Worm (Caenorhabditis elegans) whole organism, L2 larva: ENCODE data around the gene Y50D7A.3.

ENCODE experiments used
- C34F6.9 ChIP-seq: fragments of 150-350 bp; optimal IDR thresholded peaks from 2 replicates; lab custom pipeline; 2014; ENCODE audit warnings: missing biosample characterization, missing genetic modification characterization
- F13H6.1 ChIP-seq: sonication (generic microtip); optimal IDR thresholded peaks from 2 replicates; lab custom pipeline; 2016; ENCODE audit warnings: missing genetic modification characterization, missing compliant biosample characterization
- R02D3.7 ChIP-seq: fragments of 150-350 bp; optimal IDR thresholded peaks from 2 replicates; lab custom pipeline; 2014; ENCODE audit warnings: missing biosample characterization, missing genetic modification characterization
- Y55F3AM.14 ChIP-seq: fragments of 200-800 bp; sonication (Bioruptor generic); optimal IDR thresholded peaks from 2 replicates; lab custom pipeline; 2018; ENCODE audit warnings: mild to moderate bottlenecking, missing genetic modification characterization, missing compliant biosample characterization
- ZK546.5 ChIP-seq: sonication (generic microtip); optimal IDR thresholded peaks from 2 replicates; lab custom pipeline; 2017; ENCODE audit warnings: missing biosample characterization, missing genetic modification characterization
- aly-2 ChIP-seq: fragments of 150-350 bp; optimal IDR thresholded peaks from 2 replicates; lab custom pipeline; 2014; ENCODE audit warnings: missing biosample characterization, missing genetic modification characterization
- ama-1 ChIP-seq: fragments of 150-350 bp; optimal IDR thresholded peaks from 2 replicates; lab custom pipeline; 2018; ENCODE audit warnings: inconsistent platforms
- blmp-1 ChIP-seq: sonication (generic microtip); optimal IDR thresholded peaks from 2 replicates; lab custom pipeline; 2017; ENCODE audit warnings: missing genetic modification characterization, mild to moderate bottlenecking, missing compliant biosample characterization, antibody characterized with exemption, moderate library complexity; ENCODE audit not compliant: insufficient read depth
- ceh-16 ChIP-seq: fragments of 150-350 bp; optimal IDR thresholded peaks from 2 replicates; lab custom pipeline; 2014; ENCODE audit warnings: missing biosample characterization, missing genetic modification characterization
- ceh-82 ChIP-seq: fragments of 150-350 bp; optimal IDR thresholded peaks from 2 replicates; lab custom pipeline; 2014; ENCODE audit warnings: missing biosample characterization, missing genetic modification characterization
- crh-2 ChIP-seq: sonication (generic microtip); optimal IDR thresholded peaks from 2 replicates; lab custom pipeline; 2017; ENCODE audit warnings: missing biosample characterization, missing genetic modification characterization
- egl-27 ChIP-seq: sonication (generic microtip); optimal IDR thresholded peaks from 3 replicates; lab custom pipeline; 2017; ENCODE audit warnings: missing biosample characterization, missing genetic modification reagents, missing genetic modification characterization
- elt-1 ChIP-seq: fragments of 150-350 bp; optimal IDR thresholded peaks from 2 replicates; lab custom pipeline; 2014; ENCODE audit warnings: missing biosample characterization, missing genetic modification characterization
- elt-3 ChIP-seq: sonication (generic microtip); optimal IDR thresholded peaks from 2 replicates; lab custom pipeline; 2017; ENCODE audit warnings: missing biosample characterization, missing genetic modification characterization
- fos-1 ChIP-seq: fragments of 150-350 bp; optimal IDR thresholded peaks from 2 replicates; lab custom pipeline; 2014; ENCODE audit warnings: missing biosample characterization, missing genetic modification characterization
- lin-11 ChIP-seq: fragments of 150-350 bp; sonication (generic microtip); optimal IDR thresholded peaks from 2 replicates; lab custom pipeline; 2014; ENCODE audit warnings: missing biosample characterization, missing genetic modification characterization, inconsistent platforms, mixed read lengths
- lin-39 ChIP-seq: fragments of 150-350 bp; optimal IDR thresholded peaks from 2 replicates; lab custom pipeline; 2014; ENCODE audit warnings: missing biosample characterization, missing genetic modification reagents, missing genetic modification characterization
- lsy-2 ChIP-seq, 2 experiments: fragments of 150-350 bp in 1 of 2; sonication (generic microtip) in 1 of 2; optimal IDR thresholded peaks; 2 replicates each; lab custom pipeline; 2014 to 2017; ENCODE audit warnings: missing biosample characterization in 2 of 2, missing genetic modification characterization in 2 of 2
- mab-5 ChIP-seq: fragments of 150-350 bp; optimal IDR thresholded peaks from 2 replicates; lab custom pipeline; 2014; ENCODE audit warnings: missing biosample characterization, missing genetic modification characterization
- mbf-1 ChIP-seq: sonication (generic microtip); optimal IDR thresholded peaks from 2 replicates; lab custom pipeline; 2017; ENCODE audit warnings: missing biosample characterization, missing genetic modification characterization
- mdl-1 ChIP-seq, 2 experiments: fragments of 150-350 bp in 1 of 2; sonication (generic microtip) in 1 of 2; optimal IDR thresholded peaks; 2 replicates each; lab custom pipeline; 2017; ENCODE audit warnings: missing biosample characterization in 2 of 2, missing genetic modification characterization in 2 of 2
- nhr-10 ChIP-seq: sonication (generic microtip); optimal IDR thresholded peaks from 2 replicates; lab custom pipeline; 2017; ENCODE audit warnings: missing biosample characterization, missing genetic modification characterization
- nhr-11 ChIP-seq: fragments of 150-350 bp; optimal IDR thresholded peaks from 2 replicates; lab custom pipeline; 2014; ENCODE audit warnings: missing biosample characterization, missing genetic modification characterization
- nhr-12 ChIP-seq: fragments of 150-350 bp; optimal IDR thresholded peaks from 2 replicates; lab custom pipeline; 2014; ENCODE audit warnings: missing biosample characterization, missing genetic modification characterization
- nhr-129 ChIP-seq: fragments of 150-350 bp; optimal IDR thresholded peaks from 2 replicates; lab custom pipeline; 2014; ENCODE audit warnings: missing biosample characterization, missing genetic modification characterization
- nhr-21 ChIP-seq: fragments of 150-350 bp; optimal IDR thresholded peaks from 2 replicates; lab custom pipeline; 2014; ENCODE audit warnings: missing biosample characterization, missing genetic modification characterization
- nhr-23 ChIP-seq: fragments of 150-350 bp; optimal IDR thresholded peaks from 2 replicates; lab custom pipeline; 2014; ENCODE audit warnings: missing biosample characterization, missing genetic modification reagents, missing genetic modification characterization
- nhr-237 ChIP-seq: fragments of 150-350 bp; optimal IDR thresholded peaks from 2 replicates; lab custom pipeline; 2014; ENCODE audit warnings: missing biosample characterization, missing genetic modification characterization
- nhr-25 ChIP-seq: fragments of 150-350 bp; sonication (generic microtip); optimal IDR thresholded peaks from 3 replicates; lab custom pipeline; 2014; ENCODE audit warnings: missing biosample characterization, missing genetic modification characterization
- nhr-6 ChIP-seq: fragments of 150-350 bp; optimal IDR thresholded peaks from 2 replicates; lab custom pipeline; 2014; ENCODE audit warnings: missing biosample characterization, missing genetic modification characterization
- nhr-77 ChIP-seq: fragments of 150-350 bp; optimal IDR thresholded peaks from 2 replicates; lab custom pipeline; 2014; ENCODE audit warnings: missing biosample characterization, missing genetic modification characterization
- peb-1 ChIP-seq: fragments of 150-350 bp; optimal IDR thresholded peaks from 2 replicates; lab custom pipeline; 2014; ENCODE audit warnings: missing biosample characterization, missing genetic modification characterization
- skn-1 ChIP-seq: sonication (generic microtip); optimal IDR thresholded peaks from 2 replicates; lab custom pipeline; 2017; ENCODE audit warnings: missing biosample characterization, missing genetic modification characterization
- sma-3 ChIP-seq: sonication (generic microtip); optimal IDR thresholded peaks from 2 replicates; lab custom pipeline; 2016; ENCODE audit warnings: missing genetic modification reagents, missing genetic modification characterization, missing compliant biosample characterization
- sma-9 ChIP-seq, 2 experiments: fragments of 150-350 bp in 1 of 2; sonication (generic microtip) in 1 of 2; optimal IDR thresholded peaks; 2 replicates each; lab custom pipeline; 2014 to 2016; ENCODE audit warnings: missing genetic modification characterization in 2 of 2, mild to moderate bottlenecking in 1 of 2, missing biosample characterization in 1 of 2, missing compliant biosample characterization in 1 of 2, missing genetic modification reagents in 1 of 2, moderate library complexity in 1 of 2
- snpc-4 ChIP-seq: fragments of 150-350 bp; optimal IDR thresholded peaks from 2 replicates; lab custom pipeline; 2014; ENCODE audit warnings: missing biosample characterization, missing genetic modification characterization
- unc-39 ChIP-seq: fragments of 150-350 bp; optimal IDR thresholded peaks from 2 replicates; lab custom pipeline; 2014; ENCODE audit warnings: missing biosample characterization, missing genetic modification characterization
- unc-55 ChIP-seq: fragments of 150-350 bp; sonication (generic microtip); optimal IDR thresholded peaks from 3 replicates; lab custom pipeline; 2014; ENCODE audit warnings: missing biosample characterization, missing genetic modification reagents, missing genetic modification characterization
- unc-62 ChIP-seq: fragments of 150-350 bp; optimal IDR thresholded peaks from 2 replicates; lab custom pipeline; 2014; ENCODE audit warnings: missing biosample characterization, missing genetic modification reagents, missing genetic modification characterization
- zag-1 ChIP-seq: fragments of 150-350 bp; optimal IDR thresholded peaks from 2 replicates; lab custom pipeline; 2014; ENCODE audit warnings: missing biosample characterization, missing genetic modification characterization
- ztf-1 ChIP-seq: fragments of 200-800 bp; sonication (Bioruptor generic); conservative IDR thresholded peaks from 2 replicates; pipeline ENCODE4 v1.3.6; 2022; ENCODE audit warnings: missing genetic modification characterization, missing compliant biosample characterization
- ztf-11 ChIP-seq: sonication (generic microtip); optimal IDR thresholded peaks from 2 replicates; lab custom pipeline; 2017; ENCODE audit warnings: missing biosample characterization, missing genetic modification characterization
- ztf-4 ChIP-seq: fragments of 150-350 bp; optimal IDR thresholded peaks from 2 replicates; lab custom pipeline; 2014; ENCODE audit warnings: missing biosample characterization, missing genetic modification characterization

The Y50D7A.3 gene

ce11 chrIII:220368-220767 is 34.0 kb upstream of the Y50D7A.3 start:
- TF ChIP-seq F13H6.1 (tag; lab: Kevin White, UChicago) (peak; percentile 23), elt-1 (tag; lab: Kevin White, UChicago) (no peak), C34F6.9 (tag; lab: Kevin White, UChicago) (peak; percentile 3), unc-55 (GFP tag; lab: Kevin White, UChicago) (peak; percentile 55)
- TF ChIP-seq, all 48 proteins: peak for 3

ce11 chrIII:222508-222907 is 31.8 kb upstream of the Y50D7A.3 start:
- TF ChIP-seq aly-2 (tag; lab: Kevin White, UChicago), result no peak
- no peak for TF ChIP-seq snpc-4 (tag; lab: Kevin White, UChicago)
- no peak for TF ChIP-seq lin-11 (tag; lab: Kevin White, UChicago)

DNA sequence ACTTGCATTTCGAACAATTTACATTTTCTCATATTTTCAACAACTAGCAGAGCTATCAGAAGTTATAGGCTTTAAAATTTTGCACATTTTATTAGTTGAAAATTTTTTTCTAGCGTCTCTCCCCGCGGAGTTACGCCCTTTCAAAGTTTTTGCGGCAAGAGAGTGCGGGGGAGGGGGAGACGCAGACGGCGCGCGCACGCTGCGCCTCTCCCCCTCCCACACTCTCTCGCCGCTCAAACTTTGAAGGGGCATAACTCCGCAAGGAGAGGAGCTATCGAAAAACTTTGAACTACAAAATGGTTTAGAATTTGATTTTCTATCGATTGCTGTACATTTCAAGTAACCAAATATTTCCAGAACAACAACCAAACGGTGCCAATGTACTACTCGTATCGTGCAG is 27.3 kb upstream of the Y50D7A.3 start:
- TF ChIP-seq ztf-11 (tag; lab: Kevin White, UChicago) (no peak), nhr-11 (tag; lab: Kevin White, UChicago) (no peak), mdl-1 (tag; optimal IDR thresholded peaks at IDR 0.05; lab: Kevin White, UChicago) (no peak), nhr-237 (tag; lab: Kevin White, UChicago) (no peak)

DNA sequence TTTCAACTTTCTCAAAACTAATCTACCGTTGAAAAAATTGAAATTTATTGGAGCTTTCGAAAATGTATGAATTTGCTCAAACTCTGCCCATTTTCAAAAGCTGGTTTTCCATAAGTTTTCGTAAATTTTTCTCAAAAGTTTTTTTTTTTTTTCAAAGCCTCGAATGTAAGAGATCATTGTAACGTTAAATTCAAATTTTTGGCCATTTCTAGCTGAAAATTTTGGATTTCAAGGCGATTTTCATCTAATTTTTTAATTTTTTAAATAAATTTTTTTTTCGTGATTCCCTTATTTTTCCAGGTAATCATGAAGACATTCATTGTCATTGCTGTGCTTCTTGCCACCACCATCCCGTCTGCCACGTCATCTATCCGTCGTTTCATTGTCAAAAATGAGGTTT is 24.2 kb upstream of the Y50D7A.3 start, which contains the start of gene hpo-38:
Gene hpo-38 (plus strand): TSS at position 301 of the 400 bp plus-strand sequence.
- TF ChIP-seq nhr-21 (tag; lab: Kevin White, UChicago), result no peak
- no peak for TF ChIP-seq unc-55 (GFP tag; lab: Kevin White, UChicago)
- TF ChIP-seq peb-1 (tag; lab: Kevin White, UChicago), result no peak
- TF ChIP-seq F13H6.1 (tag; lab: Kevin White, UChicago), result no peak
- TF ChIP-seq nhr-237 (tag; lab: Kevin White, UChicago), result no peak
- TF ChIP-seq unc-39, result no peak
- no peak for TF ChIP-seq ztf-4 (tag; lab: Kevin White, UChicago)
- no peak for TF ChIP-seq mbf-1 (tag; lab: Kevin White, UChicago)

DNA sequence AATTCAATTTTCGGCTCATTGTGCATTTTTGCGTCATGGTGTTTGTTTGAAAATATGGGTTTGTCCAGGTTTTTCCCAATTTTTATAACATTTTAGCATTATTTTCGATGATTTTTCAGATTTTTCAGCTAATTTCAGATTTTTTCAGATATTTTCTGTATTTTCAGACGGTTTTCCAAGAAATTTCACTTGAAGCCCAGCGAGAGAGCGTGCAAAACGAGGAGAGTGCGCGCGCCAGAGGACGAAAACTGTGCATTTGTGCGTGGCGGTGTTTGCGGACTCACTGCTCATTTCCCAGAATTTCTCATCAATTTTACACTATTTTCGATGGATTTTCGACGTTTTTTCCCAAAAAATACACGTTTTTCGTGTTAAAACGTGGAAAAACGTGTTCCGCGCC is 19.2 kb upstream of the Y50D7A.3 start:
- TF ChIP-seq ztf-1 (GFP tag; lab: Robert Waterston, UW) (no peak), unc-62 (GFP tag; lab: Kevin White, UChicago) (no peak), ztf-11 (tag; lab: Kevin White, UChicago) (no peak), blmp-1 (no peak), elt-3 (tag; lab: Kevin White, UChicago) (no peak), egl-27 (tag; lab: Kevin White, UChicago) (no peak), ztf-4 (tag; lab: Kevin White, UChicago) (peak; percentile 44), Y55F3AM.14 (GFP tag; lab: Kevin White, UChicago) (peak; percentile 64), crh-2 (tag; lab: Kevin White, UChicago) (peak; percentile 48), unc-39 (no peak), lin-11 (tag; lab: Kevin White, UChicago) (peak; percentile 32), skn-1 (tag; lab: Kevin White, UChicago) (no peak), nhr-77 (tag; lab: Kevin White, UChicago) (no peak), lin-39 (tag; lab: Kevin White, UChicago) (no peak), nhr-129 (tag; lab: Kevin White, UChicago) (peak; percentile 44), ceh-16 (tag; lab: Kevin White, UChicago) (no peak), mbf-1 (tag; lab: Kevin White, UChicago) (no peak), nhr-21 (tag; lab: Kevin White, UChicago) (peak; percentile 47), R02D3.7 (tag; lab: Kevin White, UChicago) (peak; percentile 17), aly-2 (tag; lab: Kevin White, UChicago) (no peak), sma-3 (GFP tag; lab: Kevin White, UChicago) (no peak), C34F6.9 (tag; lab: Kevin White, UChicago) (peak; percentile 53), nhr-237 (tag; lab: Kevin White, UChicago) (no peak), mab-5 (no peak), nhr-23 (tag; lab: Kevin White, UChicago) (no peak), ZK546.5 (tag; lab: Kevin White, UChicago) (no peak), nhr-25 (tag; lab: Kevin White, UChicago) (peak; percentile 16), nhr-6 (tag; lab: Kevin White, UChicago) (no peak), peb-1 (tag; lab: Kevin White, UChicago) (no peak), fos-1 (tag; lab: Kevin White, UChicago) (no peak), nhr-10 (no peak), lsy-2 (tag; optimal IDR thresholded peaks at IDR 0.05; lab: Kevin White, UChicago) (peak; percentile 64 to 79), sma-9 (GFP tag; optimal IDR thresholded peaks at IDR 0.05; lab: Kevin White, UChicago) (no peak), sma-9 (tag; optimal IDR thresholded peaks at IDR 0.05; lab: Kevin White, UChicago) (no peak), F13H6.1 (tag; lab: Kevin White, UChicago) (peak; percentile 62), ceh-82 (no peak), mdl-1 (tag; optimal IDR thresholded peaks at IDR 0.05; lab: Kevin White, UChicago) (no peak), nhr-12 (tag; lab: Kevin White, UChicago) (no peak), snpc-4 (tag; lab: Kevin White, UChicago) (no peak), ama-1 (no peak), nhr-11 (tag; lab: Kevin White, UChicago) (no peak), unc-55 (GFP tag; lab: Kevin White, UChicago) (peak; percentile 48), zag-1 (no peak)
